Worm (Caenorhabditis elegans) whole organism, mixed stage, embryonic: Measurements from ENCODE around the gene str-225.

Source experiments
- blmp-1 ChIP-seq: fragments of 150-350 bp; optimal IDR thresholded peaks from 2 replicates; lab custom pipeline; 2014; ENCODE audit warnings: missing biosample characterization, missing genetic modification characterization
- elt-1 ChIP-seq: sonication (generic microtip); optimal IDR thresholded peaks from 2 replicates; lab custom pipeline; 2017; ENCODE audit warnings: missing genetic modification characterization, mild to moderate bottlenecking, missing compliant biosample characterization, antibody characterized with exemption, moderate library complexity, borderline replicate concordance; ENCODE audit not compliant: insufficient read depth
- elt-3 ChIP-seq: fragments of 150-350 bp; optimal IDR thresholded peaks from 2 replicates; lab custom pipeline; 2014; ENCODE audit warnings: missing biosample characterization, missing genetic modification characterization
- ham-2 ChIP-seq: fragments of 200-800 bp; sonication (Bioruptor generic); optimal IDR thresholded peaks from 2 replicates; lab custom pipeline; 2018; ENCODE audit warnings: mild to moderate bottlenecking, missing genetic modification characterization, missing compliant biosample characterization
- lin-13 ChIP-seq: fragments of 150-350 bp; optimal IDR thresholded peaks from 2 replicates; lab custom pipeline; 2014; ENCODE audit warnings: missing biosample characterization, missing genetic modification characterization
- lsy-2 ChIP-seq: fragments of 150-350 bp; optimal IDR thresholded peaks from 2 replicates; lab custom pipeline; 2014; ENCODE audit warnings: missing biosample characterization, missing genetic modification characterization
- mab-5 ChIP-seq: fragments of 150-350 bp; optimal IDR thresholded peaks from 2 replicates; lab custom pipeline; 2014; ENCODE audit warnings: missing biosample characterization, missing genetic modification characterization
- nhr-12 ChIP-seq: fragments of 150-350 bp; optimal IDR thresholded peaks from 2 replicates; lab custom pipeline; 2014; ENCODE audit warnings: missing biosample characterization, missing genetic modification characterization
- nhr-237 ChIP-seq: fragments of 150-350 bp; optimal IDR thresholded peaks from 2 replicates; lab custom pipeline; 2014; ENCODE audit warnings: missing biosample characterization, missing genetic modification characterization
- nhr-28 ChIP-seq: fragments of 150-350 bp; optimal IDR thresholded peaks from 2 replicates; lab custom pipeline; 2014; ENCODE audit warnings: missing biosample characterization, missing genetic modification characterization
- snpc-4 ChIP-seq: fragments of 150-350 bp; optimal IDR thresholded peaks from 2 replicates; lab custom pipeline; 2014; ENCODE audit warnings: missing biosample characterization, missing genetic modification characterization
- sptf-1 ChIP-seq: sonication (generic microtip); optimal IDR thresholded peaks from 2 replicates; lab custom pipeline; 2017; ENCODE audit warnings: mild to moderate bottlenecking, missing genetic modification characterization, moderate library complexity, missing compliant biosample characterization

ce11 chrV:3509878-3510277 lies 2.3 kb downstream of the str-225 start, which contains the start of gene str-228:
- TF ChIP-seq nhr-12 (tag; lab: Kevin White, UChicago) (no peak), mab-5 (tag; lab: Kevin White, UChicago) (no peak), elt-3 (tag; lab: Kevin White, UChicago) (no peak), nhr-237 (tag; lab: Kevin White, UChicago) (no peak), ham-2 (GFP tag; lab: Kevin White, UChicago) (no peak), lsy-2 (no peak), lin-13 (no peak), snpc-4 (tag; lab: Kevin White, UChicago) (no peak), blmp-1 (tag; lab: Kevin White, UChicago) (no peak), sptf-1 (tag; lab: Kevin White, UChicago) (no peak), elt-1 (no peak), nhr-28 (no peak)
